Worm (Caenorhabditis elegans): Measurements from ENCODE around the gene T11G6.5.

T11G6.5 gene

ce11 chrIV:10826029-10826428 lies 16.5 kb downstream of the T11G6.5 start:
- TF ChIP-seq nhr-237 (tag; optimal IDR thresholded peaks at IDR 0.05) (no peak), mls-2 (tag; optimal IDR thresholded peaks at IDR 0.05) (no peak)

DNA sequence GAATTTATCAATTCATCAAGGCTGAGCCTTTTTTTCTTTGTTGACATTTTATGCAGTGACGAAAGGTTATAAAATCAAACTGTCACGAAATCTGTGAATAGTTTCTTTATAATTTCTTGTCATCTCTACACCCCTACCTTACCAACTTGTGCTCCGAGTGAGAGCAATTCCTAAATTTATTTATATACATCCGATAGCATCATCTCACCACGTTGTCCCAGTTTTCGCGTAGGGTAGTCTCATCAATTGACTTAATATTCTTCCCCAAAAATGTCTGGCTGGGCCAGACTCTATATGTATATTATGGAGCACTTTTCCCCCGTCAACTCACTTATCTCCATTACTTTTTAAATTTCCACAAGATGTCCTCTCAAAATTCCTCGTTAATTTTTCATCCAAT lies 17.2 kb downstream of the T11G6.5 start:
- TF ChIP-seq mab-5 (tag; optimal IDR thresholded peaks at IDR 0.05) = no peak
- TF ChIP-seq mep-1 (tag; optimal IDR thresholded peaks at IDR 0.05) = no peak
- TF ChIP-seq elt-3 (tag; optimal IDR thresholded peaks at IDR 0.05) = no peak
- no peak for TF ChIP-seq zip-8 (tag; optimal IDR thresholded peaks at IDR 0.05)
- TF ChIP-seq nhr-237 (tag; optimal IDR thresholded peaks at IDR 0.05) = no peak
- TF ChIP-seq snpc-4 (tag; optimal IDR thresholded peaks at IDR 0.05) = no peak
- TF ChIP-seq drap-1 (GFP tag; optimal IDR thresholded peaks at IDR 0.05) = no peak
- no peak for TF ChIP-seq tbx-8 (GFP tag; optimal IDR thresholded peaks at IDR 0.05)
- TF ChIP-seq lsy-2 (tag; optimal IDR thresholded peaks at IDR 0.05) = no peak
- no peak for TF ChIP-seq nhr-12 (tag; optimal IDR thresholded peaks at IDR 0.05)
- TF ChIP-seq ztf-11 (tag; optimal IDR thresholded peaks at IDR 0.05) = no peak
- TF ChIP-seq sptf-1 (tag; optimal IDR thresholded peaks at IDR 0.05) = no peak
- TF ChIP-seq ceh-83 (GFP tag; optimal IDR thresholded peaks at IDR 0.05) = no peak

ce11 chrIV:10821672-10822304 lies 20.8 kb downstream of the T11G6.5 start:
- TF ChIP-seq ceh-43 (GFP tag; optimal IDR thresholded peaks at IDR 0.05) (no peak), lin-13 (tag; optimal IDR thresholded peaks at IDR 0.05) (no peak), mab-5 (tag; optimal IDR thresholded peaks at IDR 0.05) (no peak), unc-120 (tag; optimal IDR thresholded peaks at IDR 0.05; ENCODE audit: poor library complexity, severe bottlenecking) (peak; percentile 90), blmp-1 (tag; optimal IDR thresholded peaks at IDR 0.05) (peak; percentile 77), nhr-2 (tag; optimal IDR thresholded peaks at IDR 0.05) (peak; percentile 63), unc-62 (GFP tag; optimal IDR thresholded peaks at IDR 0.05) (peak; percentile 88), hlh-1 (tag; optimal IDR thresholded peaks at IDR 0.05) (peak; percentile 63), nhr-76 (tag; optimal IDR thresholded peaks at IDR 0.05) (no peak), elt-3 (tag; optimal IDR thresholded peaks at IDR 0.05) (peak; percentile 7), ztf-11 (tag; optimal IDR thresholded peaks at IDR 0.05) (peak; percentile 84), snpc-4 (tag; optimal IDR thresholded peaks at IDR 0.05) (no peak), pha-4 (tag; optimal IDR thresholded peaks at IDR 0.05) (peak; percentile 90), zip-8 (tag; optimal IDR thresholded peaks at IDR 0.05) (no peak), mep-1 (tag; optimal IDR thresholded peaks at IDR 0.05) (peak; percentile 81), ceh-39 (tag; optimal IDR thresholded peaks at IDR 0.05) (no peak), sptf-1 (tag; optimal IDR thresholded peaks at IDR 0.05) (peak; percentile 77), ces-1 (GFP tag; optimal IDR thresholded peaks at IDR 0.05) (peak; percentile 76), unc-39 (tag; optimal IDR thresholded peaks at IDR 0.05) (peak; percentile 73), tbx-8 (GFP tag; optimal IDR thresholded peaks at IDR 0.05) (peak; percentile 3), lsy-2 (tag; optimal IDR thresholded peaks at IDR 0.05) (peak; percentile 71), flh-1 (GFP tag; optimal IDR thresholded peaks at IDR 0.05) (no peak), mls-2 (tag; optimal IDR thresholded peaks at IDR 0.05) (peak; percentile 61), nhr-12 (tag; optimal IDR thresholded peaks at IDR 0.05) (no peak), sem-2 (GFP tag; optimal IDR thresholded peaks at IDR 0.05) (no peak), cnd-1 (tag; optimal IDR thresholded peaks at IDR 0.05) (peak; percentile 42), lin-32 (GFP tag; optimal IDR thresholded peaks at IDR 0.05) (no peak), drap-1 (GFP tag; optimal IDR thresholded peaks at IDR 0.05) (peak; percentile 48), ceh-83 (GFP tag; optimal IDR thresholded peaks at IDR 0.05) (peak; percentile 57), elt-1 (tag; optimal IDR thresholded peaks at IDR 0.05; ENCODE audit: borderline replicate concordance, insufficient read depth) (peak; percentile 61), bed-3 (GFP tag; optimal IDR thresholded peaks at IDR 0.05) (no peak), ham-2 (GFP tag; optimal IDR thresholded peaks at IDR 0.05) (peak; percentile 92), nhr-237 (tag; optimal IDR thresholded peaks at IDR 0.05) (peak; percentile 80), nhr-28 (tag; optimal IDR thresholded peaks at IDR 0.05) (no peak), M03D4.4 (tag; optimal IDR thresholded peaks at IDR 0.05) (peak; percentile 72)
